Fruit fly (Drosophila melanogaster): ENCODE results near the gene CG34130.
A peak's percentile ranks its signal among the peaks of the same experiment; 100 is the strongest.

Gene CG34130

DNA sequence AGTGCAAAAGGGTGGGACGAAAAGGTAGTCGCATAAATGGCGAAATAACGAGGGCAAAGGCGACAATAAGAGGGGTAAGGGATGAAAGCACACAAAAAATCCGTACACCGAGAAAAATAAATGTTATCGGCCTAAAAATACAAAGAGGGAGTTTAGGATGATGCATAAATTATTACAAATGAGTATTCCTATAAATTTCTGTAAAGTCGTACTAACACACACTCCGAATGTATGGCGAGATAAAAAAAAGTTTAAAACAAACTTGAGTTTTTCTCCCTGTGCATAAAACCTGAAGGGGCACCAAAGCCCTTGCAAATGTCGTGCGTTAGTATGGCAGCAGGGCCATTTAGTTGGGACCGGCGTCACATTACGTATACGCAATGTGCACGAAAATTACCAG lies 17.7 kb downstream of the CG34130 start (continued):
- TF ChIP-seq Sry-δ (GFP tag; optimal IDR thresholded peaks at IDR 0.05) (peak; percentile 17), kni (GFP tag; optimal IDR thresholded peaks at IDR 0.05) (no peak), bowl (GFP tag; IDR thresholded peaks at IDR 0.05) (no peak), Sin3A (optimal IDR thresholded peaks at IDR 0.05) (no peak), lov (optimal IDR thresholded peaks at IDR 0.05) (no peak), lov (GFP tag; IDR thresholded peaks at IDR 0.05) (no peak), NfI (GFP tag; optimal IDR thresholded peaks at IDR 0.05) (peak; percentile 33), CrebB (tag; optimal IDR thresholded peaks at IDR 0.05) (no peak), wdn (GFP tag; IDR thresholded peaks at IDR 0.05) (no peak), ranshi (GFP tag; IDR thresholded peaks at IDR 0.05) (peak; percentile 50; the same call in 1 of the 2 replicates), CG15696 (tag; optimal IDR thresholded peaks at IDR 0.05) (no peak), CG8359 (GFP tag; optimal IDR thresholded peaks at IDR 0.05; ENCODE audit: borderline replicate concordance) (no peak), CG10565 (GFP tag; optimal IDR thresholded peaks at IDR 0.05) (no peak), mld (GFP tag; IDR thresholded peaks at IDR 0.05; ENCODE audit: partially characterized antibody) (no peak), CG2678 (tag; optimal IDR thresholded peaks at IDR 0.05) (peak; percentile 82), fu2 (GFP tag; optimal IDR thresholded peaks at IDR 0.05) (no peak), CG2712 (tag; optimal IDR thresholded peaks at IDR 0.05) (no peak), gcm (GFP tag; optimal IDR thresholded peaks at IDR 0.05) (no peak), CG9727 (GFP tag; optimal IDR thresholded peaks at IDR 0.05) (no peak), tgo (GFP tag; IDR thresholded peaks at IDR 0.05) (peak; percentile 65; the same call in 2 of the 3 replicates), CG2129 (GFP tag; IDR thresholded peaks at IDR 0.05; ENCODE audit: partially characterized antibody) (no peak), CG9437 (GFP tag; optimal IDR thresholded peaks at IDR 0.05) (peak; percentile 17), CG34422 (GFP tag; IDR thresholded peaks at IDR 0.05) (no peak), gsb (GFP tag; IDR thresholded peaks at IDR 0.05) (no peak), Rx (GFP tag; IDR thresholded peaks at IDR 0.05) (peak; percentile 37; the same call in 1 of the 2 replicates), exex (tag; optimal IDR thresholded peaks at IDR 0.05) (peak; percentile 31), CG7372 (GFP tag; IDR thresholded peaks at IDR 0.05) (peak; percentile 58), lilli (GFP tag; optimal IDR thresholded peaks at IDR 0.05) (peak; percentile 56), B-H1 (GFP tag; IDR thresholded peaks at IDR 0.05) (no peak; the same call in 2 of the 3 replicates), Deaf1 (tag; optimal IDR thresholded peaks at IDR 0.05) (peak; percentile 47), Hey (tag; optimal IDR thresholded peaks at IDR 0.05) (no peak), CG6791 (GFP tag; IDR thresholded peaks at IDR 0.05; ENCODE audit: partially characterized antibody) (no peak), CTCF (GFP tag; optimal IDR thresholded peaks at IDR 0.05) (no peak), ewg (GFP tag; optimal IDR thresholded peaks at IDR 0.05) (peak; percentile 20), CG33213 (GFP tag; optimal IDR thresholded peaks at IDR 0.05) (no peak), crc (GFP tag; optimal IDR thresholded peaks at IDR 0.05) (peak; percentile 43), Dad (GFP tag; optimal IDR thresholded peaks at IDR 0.05) (peak; percentile 28), HHEX (GFP tag; optimal IDR thresholded peaks at IDR 0.05) (peak; percentile 65), CG17912 (GFP tag; optimal IDR thresholded peaks at IDR 0.05) (no peak), wek (GFP tag; optimal IDR thresholded peaks at IDR 0.05) (no peak), en (GFP tag; optimal IDR thresholded peaks at IDR 0.05) (no peak), sisA (GFP tag; IDR thresholded peaks at IDR 0.05) (no peak), CHES-1-like (GFP tag; optimal IDR thresholded peaks at IDR 0.05) (no peak), Hand (GFP tag; optimal IDR thresholded peaks at IDR 0.05) (peak; percentile 39), C15 (GFP tag; IDR thresholded peaks at IDR 0.05) (no peak), CG3726 (GFP tag; IDR thresholded peaks at IDR 0.05) (no peak), zen2 (GFP tag; IDR thresholded peaks at IDR 0.05; ENCODE audit: partially characterized antibody) (no peak), Oaz (GFP tag; IDR thresholded peaks at IDR 0.05) (no peak), ssp (GFP tag; IDR thresholded peaks at IDR 0.05) (no peak), D19A (tag; optimal IDR thresholded peaks at IDR 0.05) (no peak), abd-A (tag; optimal IDR thresholded peaks at IDR 0.05) (peak; percentile 80), bigmax (GFP tag; optimal IDR thresholded peaks at IDR 0.05) (no peak), CG7271 (tag; optimal IDR thresholded peaks at IDR 0.05) (no peak)

Data from whole organism, embryonic.